Fruit fly (Drosophila melanogaster): ENCODE measurements around the gene CG34300.

The CG34300 gene

dm6 chr3R:30325442-30326058 is 19.1 kb upstream of the CG34300 start:
- no peak for TF ChIP-seq CG4496 (GFP tag; IDR thresholded peaks at IDR 0.05)
- TF ChIP-seq D1 (tag; optimal IDR thresholded peaks at IDR 0.05): no peak
- TF ChIP-seq CG14655 (GFP tag; optimal IDR thresholded peaks at IDR 0.05): peak; percentile 59
- no peak for TF ChIP-seq rn (GFP tag; IDR thresholded peaks at IDR 0.05)
- no peak for TF ChIP-seq CG12605 (GFP tag; IDR thresholded peaks at IDR 0.05)
- no peak for TF ChIP-seq Snoo (tag; optimal IDR thresholded peaks at IDR 0.05)
- 0 out of 3 replicates have a peak, but pooled peaks have one; percentile 22 for TF ChIP-seq fd96Ca (GFP tag; IDR thresholded peaks at IDR 0.05)
- no peak for TF ChIP-seq CG10348 (GFP tag; IDR thresholded peaks at IDR 0.05)
- TF ChIP-seq EcR (GFP tag; optimal IDR thresholded peaks at IDR 0.05): no peak
- peak; percentile 36 for TF ChIP-seq CG15710 (tag; optimal IDR thresholded peaks at IDR 0.05)
- no peak for TF ChIP-seq gl (tag; optimal IDR thresholded peaks at IDR 0.05)
- TF ChIP-seq Pif1B (GFP tag; optimal IDR thresholded peaks at IDR 0.05): no peak
- no peak for TF ChIP-seq CG32121 (GFP tag; IDR thresholded peaks at IDR 0.05)
- peak; percentile 54 for TF ChIP-seq CG17806 (tag; optimal IDR thresholded peaks at IDR 0.05)
- TF ChIP-seq Ets98B (GFP tag; IDR thresholded peaks at IDR 0.05): 0 out of 2 replicates have a peak, but pooled peaks have one; percentile 24
- TF ChIP-seq CG9948 (tag; optimal IDR thresholded peaks at IDR 0.05): peak; percentile 49
- no peak for TF ChIP-seq CG13204 (GFP tag; optimal IDR thresholded peaks at IDR 0.05)
- peak; percentile 32 for TF ChIP-seq Pif1A (GFP tag; optimal IDR thresholded peaks at IDR 0.05)
- TF ChIP-seq CG8159 (tag; optimal IDR thresholded peaks at IDR 0.05): peak; percentile 64
- no peak for TF ChIP-seq CG34367 (tag; optimal IDR thresholded peaks at IDR 0.05)
- TF ChIP-seq CG8301 (tag; optimal IDR thresholded peaks at IDR 0.05): peak; percentile 17

- TF ChIP-seq CG4496 (GFP tag; IDR thresholded peaks at IDR 0.05): peak; percentile 38; the same call in 1 of the 3 replicates
- TF ChIP-seq CG32121 (GFP tag; IDR thresholded peaks at IDR 0.05): 0 out of 2 replicates have a peak, but pooled peaks have one; percentile 20
- TF ChIP-seq CG14655 (GFP tag; optimal IDR thresholded peaks at IDR 0.05): no peak
Measured at dm6 chr3R:30314361-30314760, 7.9 kb upstream of the CG34300 start.

dm6 chr3R:30312545-30312944 is 6.1 kb upstream of the CG34300 start:
- no peak for TF ChIP-seq D1 (tag; optimal IDR thresholded peaks at IDR 0.05)
- peak; percentile 68 for TF ChIP-seq CG32121 (GFP tag; IDR thresholded peaks at IDR 0.05)
- TF ChIP-seq CG10348 (GFP tag; IDR thresholded peaks at IDR 0.05): no peak
- peak; percentile 70; the same call in 2 of the 3 replicates for TF ChIP-seq CG4496 (GFP tag; IDR thresholded peaks at IDR 0.05)
- TF ChIP-seq CG8301 (tag; optimal IDR thresholded peaks at IDR 0.05): peak; percentile 67
- TF ChIP-seq CG8159 (tag; optimal IDR thresholded peaks at IDR 0.05): peak; percentile 3
- 0 out of 2 replicates have a peak, but pooled peaks have one; percentile 23 for TF ChIP-seq rn (GFP tag; IDR thresholded peaks at IDR 0.05)
- peak; percentile 10 for TF ChIP-seq CG13204 (GFP tag; optimal IDR thresholded peaks at IDR 0.05)
- peak; percentile 71 for TF ChIP-seq Ets98B (GFP tag; IDR thresholded peaks at IDR 0.05)
- TF ChIP-seq CG34367 (tag; optimal IDR thresholded peaks at IDR 0.05): peak; percentile 21
- peak; percentile 74 for TF ChIP-seq CG14655 (GFP tag; optimal IDR thresholded peaks at IDR 0.05)
- TF ChIP-seq Pif1A (GFP tag; optimal IDR thresholded peaks at IDR 0.05): peak; percentile 39
- TF ChIP-seq CG9948 (tag; optimal IDR thresholded peaks at IDR 0.05): peak; percentile 25
- TF ChIP-seq CG12605 (GFP tag; IDR thresholded peaks at IDR 0.05): peak; percentile 27; the same call in 1 of the 2 replicates
- no peak for TF ChIP-seq gl (tag; optimal IDR thresholded peaks at IDR 0.05)
- TF ChIP-seq Pif1B (GFP tag; optimal IDR thresholded peaks at IDR 0.05): no peak
- peak; percentile 85 for TF ChIP-seq fd96Ca (GFP tag; IDR thresholded peaks at IDR 0.05)
- no peak for TF ChIP-seq EcR (GFP tag; optimal IDR thresholded peaks at IDR 0.05)
- TF ChIP-seq Snoo (tag; optimal IDR thresholded peaks at IDR 0.05): no peak
- TF ChIP-seq CG17806 (tag; optimal IDR thresholded peaks at IDR 0.05): peak; percentile 29
- TF ChIP-seq CG15710 (tag; optimal IDR thresholded peaks at IDR 0.05): peak; percentile 30

- no peak for TF ChIP-seq EcR (GFP tag; optimal IDR thresholded peaks at IDR 0.05)
- no peak for TF ChIP-seq D1 (tag; optimal IDR thresholded peaks at IDR 0.05)
- TF ChIP-seq CG14655 (GFP tag; optimal IDR thresholded peaks at IDR 0.05): no peak
- TF ChIP-seq CG10348 (GFP tag; IDR thresholded peaks at IDR 0.05): no peak
- TF ChIP-seq CG13204 (GFP tag; optimal IDR thresholded peaks at IDR 0.05): no peak
- no peak; the same call in 1 of the 2 replicates for TF ChIP-seq CG12605 (GFP tag; IDR thresholded peaks at IDR 0.05)
- no peak for TF ChIP-seq fd96Ca (GFP tag; IDR thresholded peaks at IDR 0.05)
- TF ChIP-seq gl (tag; optimal IDR thresholded peaks at IDR 0.05): no peak
- TF ChIP-seq CG8301 (tag; optimal IDR thresholded peaks at IDR 0.05): no peak
- no peak for TF ChIP-seq CG8159 (tag; optimal IDR thresholded peaks at IDR 0.05)
- TF ChIP-seq CG34367 (tag; optimal IDR thresholded peaks at IDR 0.05): no peak
- TF ChIP-seq Snoo (tag; optimal IDR thresholded peaks at IDR 0.05): no peak
- no peak for TF ChIP-seq CG32121 (GFP tag; IDR thresholded peaks at IDR 0.05)
Measured at dm6 chr3R:30307881-30308482, 1.5 kb upstream of the CG34300 start.

dm6 chr3R:30304884-30305529 is 1.4 kb downstream of the CG34300 start:
- no peak for TF ChIP-seq fd96Ca (GFP tag; IDR thresholded peaks at IDR 0.05)
- no peak for TF ChIP-seq CG8159 (tag; optimal IDR thresholded peaks at IDR 0.05)
- no peak for TF ChIP-seq CG34367 (tag; optimal IDR thresholded peaks at IDR 0.05)
- no peak for TF ChIP-seq Pif1B (GFP tag; optimal IDR thresholded peaks at IDR 0.05)
